Fruit fly (Drosophila melanogaster) Kc167 (cell line): ENCODE results near the gene Nmd3.

ENCODE experiments used
- Myc ChIP-seq: fragments of >200 bp; optimal IDR thresholded peaks from 2 replicates; lab custom pipeline; 2017; ENCODE audit warnings: missing external identifiers
- Sin3A ChIP-seq: fragments of >200 bp; optimal IDR thresholded peaks from 2 replicates; lab custom pipeline; 2018; ENCODE audit warnings: missing external identifiers
- insv ChIP-seq: fragments of >200 bp; optimal IDR thresholded peaks from 3 replicates; lab custom pipeline; 2018; ENCODE audit warnings: missing external identifiers
- psq ChIP-seq: fragments of >200 bp; optimal IDR thresholded peaks from 2 replicates; lab custom pipeline; 2017; ENCODE audit warnings: missing external identifiers
- ttk ChIP-seq: sonication (Bioruptor generic); optimal IDR thresholded peaks from 2 replicates; lab custom pipeline; 2017; ENCODE audit warnings: missing external identifiers

DNA sequence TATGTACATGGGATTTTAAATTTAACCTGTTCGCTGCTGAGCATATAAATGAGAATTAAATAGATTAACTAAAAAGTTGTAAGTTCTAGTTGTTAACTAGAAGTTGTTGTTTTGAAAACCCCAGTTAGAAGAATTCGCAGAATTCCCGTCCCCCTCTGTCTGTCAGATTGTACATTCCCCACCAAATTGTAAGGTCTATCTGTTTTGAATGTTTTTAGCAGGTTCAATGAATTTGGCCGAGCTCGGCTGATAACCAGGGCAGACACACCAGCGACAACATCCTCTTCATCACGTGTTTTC lies 13.8 kb upstream of the Nmd3 start:
- TF ChIP-seq Myc (lab: Kevin White, UChicago) = no peak
- no peak for TF ChIP-seq ttk (lab: Kevin White, UChicago)
- TF ChIP-seq psq (lab: Kevin White, UChicago) = no peak
- no peak for TF ChIP-seq insv (lab: Kevin White, UChicago)
- no peak for TF ChIP-seq Sin3A (lab: Kevin White, UChicago)
